Fruit fly (Drosophila melanogaster): ENCODE measurements around the gene alphaTub84D.

dm6 chr3R:7497488-7497887 lies 33.1 kb upstream of the alphaTub84D start:
- TF ChIP-seq Myc (optimal IDR thresholded peaks at IDR 0.05), result no peak
- no peak for TF ChIP-seq h (optimal IDR thresholded peaks at IDR 0.05)
- no peak for TF ChIP-seq psq (optimal IDR thresholded peaks at IDR 0.05)
- TF ChIP-seq Sin3A (optimal IDR thresholded peaks at IDR 0.05), result no peak

All from Kc167 (cell line).